Fruit fly (Drosophila melanogaster) whole organism, embryonic: ENCODE data around the gene CG33654.
A peak's percentile ranks its signal among the peaks of the same experiment; 100 is the strongest.

Source experiments
- Bgb ChIP-seq: fragments of 200-800 bp; sonication (Bioruptor generic); IDR thresholded peaks from 2 replicates; pipeline ENCODE4 v1.3.6; 2022; ENCODE audit warnings: missing biosample characterization, missing genetic modification characterization; ENCODE audit not compliant: partially characterized antibody
- CG1233 ChIP-seq: fragments of 200-800 bp; sonication (Bioruptor generic); optimal IDR thresholded peaks from 4 replicates; lab custom pipeline; 2018; ENCODE audit warnings: missing biosample characterization, mild to moderate bottlenecking, missing genetic modification characterization
- CG12769 ChIP-seq: fragments of 200-800 bp; sonication (Bioruptor generic); optimal IDR thresholded peaks from 2 replicates; lab custom pipeline; 2019; ENCODE audit warnings: missing biosample characterization, mild to moderate bottlenecking, missing genetic modification characterization, moderate library complexity
- CG14441 ChIP-seq: fragments of 200-800 bp; sonication (Bioruptor generic); IDR thresholded peaks from 2 replicates; pipeline ENCODE4 v1.3.6; 2022; ENCODE audit warnings: missing biosample characterization, missing genetic modification characterization
- CG14860 ChIP-seq: fragments of 200-800 bp; sonication (Bioruptor generic); IDR thresholded peaks from 3 replicates; pipeline ENCODE4 v1.3.6; 2022; ENCODE audit warnings: missing biosample characterization, missing genetic modification characterization; ENCODE audit not compliant: partially characterized antibody
- CG15514 ChIP-seq: fragments of 200-800 bp; sonication (Bioruptor generic); optimal IDR thresholded peaks from 3 replicates; lab custom pipeline; 2017; ENCODE audit warnings: missing biosample characterization, missing genetic modification characterization, mild to moderate bottlenecking, moderate library complexity, missing genetic modification reagents
- CG17361 ChIP-seq: fragments of 200-800 bp; sonication (Bioruptor generic); IDR thresholded peaks from 3 replicates; pipeline ENCODE4 v1.3.6; 2022; ENCODE audit warnings: missing biosample characterization, missing genetic modification characterization
- CG18619 ChIP-seq: fragments of 200-800 bp; sonication (Bioruptor generic); optimal IDR thresholded peaks from 3 replicates; lab custom pipeline; 2017; ENCODE audit warnings: missing biosample characterization, mild to moderate bottlenecking, missing genetic modification characterization
- CG2116 ChIP-seq: fragments of 200-800 bp; sonication (Bioruptor generic); optimal IDR thresholded peaks from 3 replicates; lab custom pipeline; 2018; ENCODE audit warnings: missing biosample characterization, mild to moderate bottlenecking, missing genetic modification characterization
- CG31388 ChIP-seq: fragments of 200-800 bp; sonication (Bioruptor generic); optimal IDR thresholded peaks from 2 replicates; lab custom pipeline; 2016; ENCODE audit warnings: missing biosample characterization, missing genetic modification characterization
- CG32767 ChIP-seq: fragments of 200-800 bp; sonication (Bioruptor generic); IDR thresholded peaks from 2 replicates; pipeline ENCODE4 v1.3.6; 2022; ENCODE audit warnings: missing biosample characterization, missing genetic modification characterization
- CG4328 ChIP-seq: fragments of 200-800 bp; sonication (Bioruptor generic); optimal IDR thresholded peaks from 3 replicates; lab custom pipeline; 2017; ENCODE audit warnings: missing biosample characterization, missing genetic modification reagents, missing genetic modification characterization
- CG4707 ChIP-seq: fragments of 200-800 bp; sonication (Bioruptor generic); optimal IDR thresholded peaks from 2 replicates; lab custom pipeline; 2018; ENCODE audit warnings: missing biosample characterization, mild to moderate bottlenecking, missing genetic modification characterization, moderate library complexity
- CG4854 ChIP-seq: fragments of 200-800 bp; sonication (Bioruptor generic); optimal IDR thresholded peaks from 2 replicates; lab custom pipeline; 2016; ENCODE audit warnings: missing biosample characterization, missing genetic modification characterization, inconsistent platforms
- CG6854 ChIP-seq: fragments of 200-800 bp; sonication (Bioruptor generic); optimal IDR thresholded peaks from 3 replicates; lab custom pipeline; 2017; ENCODE audit warnings: missing biosample characterization, mild to moderate bottlenecking, missing genetic modification characterization
- CG7271 ChIP-seq: fragments of 200-800 bp; sonication (Bioruptor generic); optimal IDR thresholded peaks from 2 replicates; lab custom pipeline; 2018; ENCODE audit warnings: missing biosample characterization, mild to moderate bottlenecking, missing genetic modification characterization, moderate library complexity
- CG9797 ChIP-seq: fragments of 200-800 bp; sonication (Bioruptor generic); optimal IDR thresholded peaks from 3 replicates; lab custom pipeline; 2018; ENCODE audit warnings: missing biosample characterization, mild to moderate bottlenecking, missing genetic modification characterization
- CG9817 ChIP-seq: fragments of 200-800 bp; sonication (Bioruptor generic); optimal IDR thresholded peaks from 2 replicates; lab custom pipeline; 2018; ENCODE audit warnings: missing biosample characterization, mild to moderate bottlenecking, missing genetic modification characterization, moderate library complexity
- Dfd ChIP-seq, 2 experiments: fragments of >200 bp; optimal IDR thresholded peaks; 2 replicates each; lab custom pipeline; 2017; ENCODE audit warnings: missing biosample characterization in 2 of 2, missing genetic modification characterization in 2 of 2
- HLH3B ChIP-seq: fragments of 200-800 bp; sonication (Bioruptor generic); IDR thresholded peaks from 2 replicates; pipeline ENCODE4 v1.3.6; 2022; ENCODE audit warnings: missing biosample characterization, missing genetic modification characterization
- HLH4C ChIP-seq: fragments of 200-800 bp; sonication (Bioruptor generic); IDR thresholded peaks from 3 replicates; pipeline ENCODE4 v1.3.6; 2022; ENCODE audit warnings: missing biosample characterization, missing genetic modification characterization; ENCODE audit not compliant: partially characterized antibody
- Hr51 ChIP-seq, 2 experiments: fragments of 200-800 bp; sonication (Bioruptor generic); optimal IDR thresholded peaks; 2 replicates in 1 of 2; 3 replicates in 1 of 2; lab custom pipeline; 2016 to 2018; ENCODE audit warnings: missing biosample characterization in 2 of 2, missing genetic modification characterization in 2 of 2, mild to moderate bottlenecking in 1 of 2, moderate library complexity in 1 of 2
- Jarid2 ChIP-seq: fragments of 200-800 bp; sonication (Bioruptor generic); optimal IDR thresholded peaks from 3 replicates; lab custom pipeline; 2017; ENCODE audit warnings: mild to moderate bottlenecking, missing biosample characterization, missing genetic modification reagents, missing genetic modification characterization
- MBD-R2 ChIP-seq: fragments of 200-800 bp; sonication (Bioruptor generic); IDR thresholded peaks from 2 replicates; pipeline ENCODE4 v1.3.6; 2022; ENCODE audit warnings: missing biosample characterization, missing genetic modification characterization
- Mes4 ChIP-seq: fragments of 200-800 bp; sonication (Bioruptor generic); optimal IDR thresholded peaks from 2 replicates; lab custom pipeline; 2016; ENCODE audit warnings: missing biosample characterization, missing genetic modification characterization
- NFAT ChIP-seq: fragments of 200-800 bp; sonication (Bioruptor generic); IDR thresholded peaks from 2 replicates; pipeline ENCODE4 v1.3.6; 2022; ENCODE audit warnings: missing biosample characterization, missing genetic modification characterization
- Opbp ChIP-seq: fragments of 200-800 bp; sonication (Bioruptor generic); IDR thresholded peaks from 3 replicates; pipeline ENCODE4 v1.3.6; 2022; ENCODE audit warnings: missing biosample characterization, missing genetic modification characterization; ENCODE audit not compliant: partially characterized antibody
- PHDP ChIP-seq: fragments of 200-800 bp; sonication (Bioruptor generic); optimal IDR thresholded peaks from 3 replicates; lab custom pipeline; 2018; ENCODE audit warnings: missing biosample characterization, mild to moderate bottlenecking, missing genetic modification characterization, moderate library complexity
- Pdp1 ChIP-seq, 2 experiments: fragments of 200-800 bp; sonication (Bioruptor generic); optimal IDR thresholded peaks; 3 replicates each; lab custom pipeline; 2016; ENCODE audit warnings: missing biosample characterization in 2 of 2, missing genetic modification characterization in 2 of 2, mild to moderate bottlenecking in 1 of 2, moderate library complexity in 1 of 2
- Scr ChIP-seq: fragments of 200-800 bp; sonication (Bioruptor generic); IDR thresholded peaks from 2 replicates; pipeline ENCODE4 v1.3.6; 2022; ENCODE audit warnings: missing biosample characterization, missing genetic modification characterization; ENCODE audit not compliant: partially characterized antibody
- Sry-β ChIP-seq: fragments of 200-800 bp; sonication (Bioruptor generic); optimal IDR thresholded peaks from 2 replicates; lab custom pipeline; 2018; ENCODE audit warnings: missing biosample characterization, mild to moderate bottlenecking, missing genetic modification characterization, moderate library complexity
- YL-1 ChIP-seq: fragments of 200-800 bp; sonication (Bioruptor generic); optimal IDR thresholded peaks from 3 replicates; lab custom pipeline; 2017; ENCODE audit warnings: missing biosample characterization, mild to moderate bottlenecking, missing genetic modification characterization
- ac ChIP-seq: fragments of 200-800 bp; sonication (Bioruptor generic); optimal IDR thresholded peaks from 3 replicates; lab custom pipeline; 2017; ENCODE audit warnings: missing biosample characterization, mild to moderate bottlenecking, missing genetic modification characterization
- bcd ChIP-seq: fragments of 200-800 bp; sonication (Bioruptor generic); optimal IDR thresholded peaks from 2 replicates; lab custom pipeline; 2017; ENCODE audit warnings: missing biosample characterization, mild to moderate bottlenecking, missing genetic modification characterization
- br ChIP-seq: fragments of >200 bp; optimal IDR thresholded peaks from 2 replicates; lab custom pipeline; 2017
- chm ChIP-seq: fragments of 200-800 bp; sonication (Bioruptor generic); IDR thresholded peaks from 2 replicates; pipeline ENCODE4 v1.3.6; 2022; ENCODE audit warnings: missing biosample characterization, missing genetic modification characterization
- dmrt11E ChIP-seq: fragments of 200-800 bp; sonication (Bioruptor generic); optimal IDR thresholded peaks from 3 replicates; lab custom pipeline; 2018; ENCODE audit warnings: missing biosample characterization, mild to moderate bottlenecking, missing genetic modification characterization, moderate library complexity
- en ChIP-seq: fragments of 200-800 bp; sonication (Bioruptor generic); optimal IDR thresholded peaks from 2 replicates; lab custom pipeline; 2016; ENCODE audit warnings: missing biosample characterization, missing genetic modification characterization
- fd96Cb ChIP-seq: fragments of 200-800 bp; sonication (Bioruptor generic); optimal IDR thresholded peaks from 2 replicates; lab custom pipeline; 2018; ENCODE audit warnings: missing biosample characterization, mild to moderate bottlenecking, missing genetic modification characterization, moderate library complexity
- h ChIP-seq: fragments of >200 bp; optimal IDR thresholded peaks from 2 replicates; lab custom pipeline; 2017
- hb ChIP-seq: fragments of 200-800 bp; sonication (Bioruptor generic); IDR thresholded peaks from 3 replicates; pipeline ENCODE4 v1.3.6; 2022; ENCODE audit warnings: missing biosample characterization, missing genetic modification characterization; ENCODE audit not compliant: partially characterized antibody
- jing ChIP-seq: fragments of 200-800 bp; sonication (Bioruptor generic); optimal IDR thresholded peaks from 2 replicates; lab custom pipeline; 2018; ENCODE audit warnings: missing biosample characterization, mild to moderate bottlenecking, missing genetic modification characterization
- lmd ChIP-seq: fragments of 200-800 bp; sonication (Bioruptor generic); IDR thresholded peaks from 2 replicates; pipeline ENCODE4 v1.3.6; 2022; ENCODE audit warnings: missing biosample characterization, missing genetic modification characterization
- pho ChIP-seq: fragments of 200-800 bp; sonication (Bioruptor generic); optimal IDR thresholded peaks from 2 replicates; lab custom pipeline; 2016; ENCODE audit warnings: missing biosample characterization, missing genetic modification characterization
- pita ChIP-seq: fragments of 200-800 bp; sonication (Bioruptor generic); optimal IDR thresholded peaks from 2 replicates; lab custom pipeline; 2017; ENCODE audit warnings: missing biosample characterization, mild to moderate bottlenecking, missing genetic modification characterization
- sc ChIP-seq, 3 experiments: fragments of >200 bp in 2 of 3; fragments of 200-800 bp in 1 of 3; sonication (Bioruptor generic) in 1 of 3; optimal IDR thresholded peaks; 2 replicates in 2 of 3; 3 replicates in 1 of 3; lab custom pipeline; 2017; ENCODE audit warnings: mild to moderate bottlenecking in 1 of 3, missing biosample characterization in 1 of 3, missing genetic modification characterization in 1 of 3, missing genetic modification reagents in 1 of 3
- stc ChIP-seq: fragments of 200-800 bp; sonication (Bioruptor generic); IDR thresholded peaks from 2 replicates; pipeline ENCODE4 v1.3.6; 2022; ENCODE audit warnings: missing biosample characterization, missing genetic modification characterization
- tna ChIP-seq: fragments of 200-800 bp; sonication (Bioruptor generic); IDR thresholded peaks from 2 replicates; pipeline ENCODE4 v1.3.6; 2022; ENCODE audit warnings: missing biosample characterization, missing genetic modification characterization; ENCODE audit not compliant: partially characterized antibody
- toy ChIP-seq: fragments of 200-800 bp; sonication (Bioruptor generic); IDR thresholded peaks from 2 replicates; pipeline ENCODE4 v1.3.6; 2022; ENCODE audit warnings: missing biosample characterization, missing genetic modification characterization
- twi ChIP-seq: fragments of 200-800 bp; optimal IDR thresholded peaks from 2 replicates; lab custom pipeline; 2019; ENCODE audit warnings: missing biosample characterization, mild to moderate bottlenecking, missing genetic modification characterization, moderate library complexity

The CG33654 gene

dm6 chr3R:9608206-9608605 lies 25.2 kb upstream of the CG33654 start (continued):
- TF ChIP-seq CG4328 (GFP tag; lab: Kevin White, UChicago) (no peak), Dfd (GFP tag; optimal IDR thresholded peaks at IDR 0.05; lab: Kevin White, UChicago) (no peak), stc (no peak), CG14441 (GFP tag; lab: Robert Waterston, UW) (no peak), chm (GFP tag; lab: Robert Waterston, UW) (no peak), ac (GFP tag; lab: Kevin White, UChicago) (no peak), CG15514 (no peak), h (lab: Kevin White, UChicago) (no peak), Jarid2 (GFP tag; lab: Kevin White, UChicago) (no peak), CG32767 (GFP tag; lab: Robert Waterston, UW) (no peak), CG9797 (no peak), CG2116 (GFP tag; lab: Kevin White, UChicago) (no peak), en (GFP tag; lab: Kevin White, UChicago) (no peak), CG12769 (tag; lab: Kevin White, UChicago) (no peak), fd96Cb (tag; lab: Kevin White, UChicago) (no peak), toy (GFP tag; lab: Robert Waterston, UW) (no peak), CG14860 (GFP tag; lab: Robert Waterston, UW) (peak; percentile 68; the same call in 2 of the 3 replicates), CG4707 (GFP tag; lab: Kevin White, UChicago) (no peak), CG18619 (GFP tag; lab: Kevin White, UChicago) (no peak), CG7271 (tag; lab: Kevin White, UChicago) (no peak), bcd (GFP tag; lab: Kevin White, UChicago) (no peak), lmd (no peak), NFAT (no peak), Bgb (GFP tag; lab: Robert Waterston, UW) (peak; percentile 40; the same call in 1 of the 2 replicates), CG9817 (tag; lab: Kevin White, UChicago) (no peak), pita (GFP tag; lab: Kevin White, UChicago) (no peak), Hr51 (GFP tag; optimal IDR thresholded peaks at IDR 0.05; lab: Kevin White, UChicago) (no peak), CG4854 (GFP tag; lab: Kevin White, UChicago) (no peak), PHDP (tag; lab: Kevin White, UChicago) (no peak), sc (optimal IDR thresholded peaks at IDR 0.05; lab: Kevin White, UChicago) (no peak), sc (GFP tag; optimal IDR thresholded peaks at IDR 0.05; lab: Kevin White, UChicago) (no peak), HLH3B (GFP tag; lab: Robert Waterston, UW) (no peak), CG6854 (GFP tag; lab: Kevin White, UChicago) (no peak), MBD-R2 (GFP tag; lab: Robert Waterston, UW) (no peak), Opbp (GFP tag; lab: Robert Waterston, UW) (no peak), CG1233 (GFP tag; lab: Kevin White, UChicago) (no peak), CG17361 (GFP tag; lab: Robert Waterston, UW) (no peak), HLH4C (GFP tag; lab: Robert Waterston, UW) (peak; percentile 87), dmrt11E (tag; lab: Kevin White, UChicago) (no peak), twi (tag; lab: Kevin White, UChicago) (no peak), Pdp1 (GFP tag; optimal IDR thresholded peaks at IDR 0.05; lab: Kevin White, UChicago) (peak in 1 of 2 experiments; percentile 67), Scr (GFP tag; lab: Robert Waterston, UW) (peak; percentile 48; the same call in 1 of the 2 replicates), br (lab: Kevin White, UChicago) (no peak), jing (no peak), tna (GFP tag; lab: Robert Waterston, UW) (peak; percentile 78), YL-1 (GFP tag; lab: Kevin White, UChicago) (no peak), Mes4 (no peak), CG31388 (GFP tag; lab: Kevin White, UChicago) (no peak), Sry-β (no peak), pho (GFP tag; lab: Kevin White, UChicago) (no peak), hb (0 out of 3 replicates have a peak, but pooled peaks have one; percentile 20)
